Fruit fly (Drosophila melanogaster) whole organism, wandering third instar larva: ENCODE data around the gene Vdup1.

Experiments used
- Abd-B ChIP-seq: fragments of >200 bp; optimal IDR thresholded peaks from 2 replicates; lab custom pipeline; 2017; ENCODE audit warnings: missing biosample characterization, missing genetic modification characterization
- Hr78 ChIP-seq: fragments of >200 bp; optimal IDR thresholded peaks from 2 replicates; lab custom pipeline; 2017; ENCODE audit warnings: missing biosample characterization, missing genetic modification characterization
- Sp1 ChIP-seq: fragments of 200-800 bp; sonication (Bioruptor generic); optimal IDR thresholded peaks from 3 replicates; lab custom pipeline; 2019; ENCODE audit warnings: missing biosample characterization, mild to moderate bottlenecking, missing genetic modification characterization, moderate library complexity
- dl ChIP-seq, 2 experiments: fragments of 175-275, 200-275 bp in 1 of 2; fragments of 200-275 bp in 1 of 2; sonication (Bioruptor generic); optimal IDR thresholded peaks; lab custom pipeline; 2018; ENCODE audit warnings: mild to moderate bottlenecking in 2 of 2, missing biosample characterization in 2 of 2, missing genetic modification characterization in 2 of 2, moderate library complexity in 2 of 2; ENCODE audit not compliant: partially characterized antibody in 2 of 2, insufficient read depth in 1 of 2
- fru ChIP-seq: fragments of 200-800 bp; sonication (Bioruptor generic); optimal IDR thresholded peaks from 3 replicates; lab custom pipeline; 2016; ENCODE audit warnings: missing biosample characterization, mild to moderate bottlenecking, missing genetic modification characterization
- jim ChIP-seq: fragments of 175-275, 200-325 bp; sonication (Bioruptor generic); optimal IDR thresholded peaks from 2 replicates; lab custom pipeline; 2016; ENCODE audit warnings: missing biosample characterization, mild to moderate bottlenecking, missing genetic modification characterization
- pan ChIP-seq: fragments of >200 bp; optimal IDR thresholded peaks from 2 replicates; lab custom pipeline; 2017
- sage ChIP-seq: fragments of 200-800 bp; sonication (Bioruptor generic); optimal IDR thresholded peaks from 2 replicates; lab custom pipeline; 2016; ENCODE audit warnings: missing biosample characterization, mild to moderate bottlenecking, missing genetic modification characterization

dm6 chr3L:171729-172128, 7.0 kb downstream of the Vdup1 start:
- no peak for TF ChIP-seq pan (lab: Kevin White, UChicago)
- no peak for TF ChIP-seq jim (GFP tag; lab: Kevin White, UChicago)
- TF ChIP-seq sage (GFP tag; lab: Kevin White, UChicago) = no peak
- TF ChIP-seq Hr78 (GFP tag; lab: Kevin White, UChicago) = no peak
- no peak for TF ChIP-seq Sp1 (GFP tag; lab: Kevin White, UChicago)
- TF ChIP-seq dl (GFP tag; optimal IDR thresholded peaks at IDR 0.05; lab: Kevin White, UChicago; ENCODE audit: insufficient read depth in 1 of 2, partially characterized antibody in 2 of 2) = no peak
- no peak for TF ChIP-seq Abd-B (GFP tag; lab: Kevin White, UChicago)
- TF ChIP-seq fru (GFP tag; lab: Kevin White, UChicago) = no peak
